Worm (Caenorhabditis elegans): Measurements from ENCODE around the gene srx-114.

ce11 chrII:5437586-5437985, 4.6 kb upstream of the srx-114 start, which contains the start of gene F07F6.1:
- TF ChIP-seq ces-1 (GFP tag; optimal IDR thresholded peaks at IDR 0.05): no peak
- TF ChIP-seq nhr-237 (tag; optimal IDR thresholded peaks at IDR 0.05): no peak
- TF ChIP-seq ceh-39 (tag; optimal IDR thresholded peaks at IDR 0.05): no peak
- TF ChIP-seq lin-13 (tag; optimal IDR thresholded peaks at IDR 0.05): no peak
- TF ChIP-seq ham-2 (GFP tag; optimal IDR thresholded peaks at IDR 0.05): no peak
- no peak for TF ChIP-seq blmp-1 (tag; optimal IDR thresholded peaks at IDR 0.05)
- TF ChIP-seq sptf-1 (tag; optimal IDR thresholded peaks at IDR 0.05): no peak
- TF ChIP-seq lin-32 (GFP tag; optimal IDR thresholded peaks at IDR 0.05): no peak
- TF ChIP-seq ceh-83 (GFP tag; optimal IDR thresholded peaks at IDR 0.05): no peak
- no peak for TF ChIP-seq ztf-11 (tag; optimal IDR thresholded peaks at IDR 0.05)
- TF ChIP-seq nhr-76 (tag; optimal IDR thresholded peaks at IDR 0.05): no peak
- no peak for TF ChIP-seq unc-39 (tag; optimal IDR thresholded peaks at IDR 0.05)
- TF ChIP-seq elt-3 (tag; optimal IDR thresholded peaks at IDR 0.05): no peak
- no peak for TF ChIP-seq unc-62 (GFP tag; optimal IDR thresholded peaks at IDR 0.05)
